Worm (Caenorhabditis elegans) whole organism, L4 larva: Measurements from ENCODE around the gene F49E11.2.

Experiments used
- D1046.2 ChIP-seq: fragments of 200-800 bp; sonication (Bioruptor generic); IDR thresholded peaks from 2 replicates; pipeline ENCODE4 v1.3.6; 2022; ENCODE audit warnings: missing genetic modification characterization, missing compliant biosample characterization
- zfp-2 ChIP-seq: sonication (generic microtip); optimal IDR thresholded peaks from 2 replicates; lab custom pipeline; 2016; ENCODE audit warnings: mild to moderate bottlenecking, missing genetic modification characterization, missing compliant biosample characterization

- TF ChIP-seq D1046.2 (no peak), zfp-2 (tag; lab: Kevin White, UChicago) (no peak)
Measured at ce11 chrIV:13036835-13037234, 2.0 kb downstream of the F49E11.2 start.
